Fruit fly (Drosophila melanogaster): Measurements from ENCODE around the gene CG10654.

The CG10654 gene

DNA sequence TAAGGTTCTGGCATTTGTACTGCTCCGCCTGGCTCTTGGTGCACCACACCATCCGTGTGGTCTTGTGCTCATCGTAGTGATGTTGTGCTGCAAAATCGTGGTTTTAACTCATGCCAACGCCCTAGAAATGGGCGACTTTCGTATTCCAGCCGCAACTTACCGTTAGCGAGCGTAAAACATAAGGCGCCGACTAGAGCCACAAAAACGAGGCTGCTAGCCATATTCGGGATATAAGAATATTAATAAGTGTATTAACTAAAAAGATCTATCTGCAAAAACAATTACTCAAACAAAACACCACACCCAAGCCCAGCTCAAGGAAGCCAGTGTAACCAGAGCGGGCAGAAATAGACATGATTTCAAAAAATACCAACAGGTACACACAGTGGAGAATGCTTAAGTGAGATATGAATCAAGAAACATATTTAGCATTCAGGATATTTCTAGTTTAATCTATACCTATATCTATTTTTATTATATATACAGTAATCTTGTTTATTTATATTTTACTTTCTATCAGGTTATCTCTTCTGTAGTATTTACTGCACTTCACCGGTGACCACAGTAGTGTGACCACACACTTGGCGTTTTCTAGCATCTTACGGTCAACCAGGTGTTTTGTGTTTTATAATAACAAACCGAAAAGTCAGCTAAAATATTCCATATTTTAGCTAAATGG lies 25.9 kb upstream of the CG10654 start, which contains the start of the genes Tsf2 and CG34242 (continued):
- no peak for TF ChIP-seq lola (GFP tag; optimal IDR thresholded peaks at IDR 0.05)
- no peak for TF ChIP-seq hth (optimal IDR thresholded peaks at IDR 0.05)
- no peak for TF ChIP-seq sna (GFP tag; IDR thresholded peaks at IDR 0.05; ENCODE audit: partially characterized antibody)
- peak in 1 of 3 experiments; percentile 26 for TF ChIP-seq Stat92E (GFP tag; optimal IDR thresholded peaks at IDR 0.05)
- TF ChIP-seq gfzf (GFP tag; optimal IDR thresholded peaks at IDR 0.05), result peak; percentile 63
- TF ChIP-seq CG16813 (GFP tag; IDR thresholded peaks at IDR 0.05; ENCODE audit: partially characterized antibody), result no peak
- no peak for TF ChIP-seq CG15073 (GFP tag; optimal IDR thresholded peaks at IDR 0.05)
- TF ChIP-seq CG1024 (GFP tag; IDR thresholded peaks at IDR 0.05), result 0 out of 2 replicates have a peak, but pooled peaks have one; percentile 12
- TF ChIP-seq hbn (GFP tag; IDR thresholded peaks at IDR 0.05; ENCODE audit: partially characterized antibody), result no peak
- TF ChIP-seq caup (GFP tag; optimal IDR thresholded peaks at IDR 0.05; ENCODE audit: severe bottlenecking), result peak; percentile 66
- TF ChIP-seq en (GFP tag; optimal IDR thresholded peaks at IDR 0.05), result no peak
- TF ChIP-seq crp (GFP tag; optimal IDR thresholded peaks at IDR 0.05), result peak in 1 of 2 experiments; percentile 70
- peak; percentile 67 for TF ChIP-seq sens (GFP tag)
- TF ChIP-seq Ptx1 (GFP tag; IDR thresholded peaks at IDR 0.05), result peak; percentile 99
- TF ChIP-seq CG12391 (tag; optimal IDR thresholded peaks at IDR 0.05), result peak; percentile 53
- TF ChIP-seq eyg (GFP tag; optimal IDR thresholded peaks at IDR 0.05), result no peak
- no peak for TF ChIP-seq crc (GFP tag; optimal IDR thresholded peaks at IDR 0.05)
- no peak for TF ChIP-seq CG1233 (GFP tag; optimal IDR thresholded peaks at IDR 0.05)
- TF ChIP-seq CG13894 (tag; optimal IDR thresholded peaks at IDR 0.05), result no peak
- TF ChIP-seq CG6765 (GFP tag; optimal IDR thresholded peaks at IDR 0.05), result no peak
- TF ChIP-seq ci (GFP tag; IDR thresholded peaks at IDR 0.05), result no peak
- no peak for TF ChIP-seq Hmx (GFP tag; optimal IDR thresholded peaks at IDR 0.05)
- peak; percentile 95 for TF ChIP-seq lmd (GFP tag; IDR thresholded peaks at IDR 0.05)
- peak; percentile 88 for TF ChIP-seq Meics (GFP tag; optimal IDR thresholded peaks at IDR 0.05)
- TF ChIP-seq Dp (GFP tag; optimal IDR thresholded peaks at IDR 0.05), result peak; percentile 25
- TF ChIP-seq Trl (optimal IDR thresholded peaks at IDR 0.05), result no peak
- TF ChIP-seq Trl (GFP tag; optimal IDR thresholded peaks at IDR 0.05), result no peak
- TF ChIP-seq bowl (GFP tag; IDR thresholded peaks at IDR 0.05), result peak; percentile 78
- TF ChIP-seq dan (GFP tag; IDR thresholded peaks at IDR 0.05), result peak; percentile 84
- TF ChIP-seq ttk (GFP tag; IDR thresholded peaks at IDR 0.05), result peak; percentile 96
- TF ChIP-seq CG10366 (GFP tag; IDR thresholded peaks at IDR 0.05), result no peak; the same call in 1 of the 2 replicates
- TF ChIP-seq inv (GFP tag; IDR thresholded peaks at IDR 0.05; ENCODE audit: partially characterized antibody), result no peak
- no peak for TF ChIP-seq mirr (GFP tag; optimal IDR thresholded peaks at IDR 0.05)
- TF ChIP-seq Rx (GFP tag; IDR thresholded peaks at IDR 0.05), result peak; percentile 71
- TF ChIP-seq chn (GFP tag; optimal IDR thresholded peaks at IDR 0.05), result no peak
- peak; percentile 91 for TF ChIP-seq MBD-R2 (GFP tag; IDR thresholded peaks at IDR 0.05)

- TF ChIP-seq Ets65A (GFP tag) (peak; percentile 36), Eip74EF (GFP tag; optimal IDR thresholded peaks at IDR 0.05) (no peak), nerfin-2 (GFP tag; IDR thresholded peaks at IDR 0.05; ENCODE audit: partially characterized antibody) (peak; percentile 30; the same call in 1 of the 2 replicates)
These were observed 24.6 kb upstream of the CG10654 start for dm6 chr3L:12532220-12532619.
